Fruit fly (Drosophila melanogaster): ENCODE measurements around the gene CG45075.

CG45075 gene

dm6 chr2L:6084694-6085093, 6.5 kb upstream of the CG45075 start:
- TF ChIP-seq vri (GFP tag; optimal IDR thresholded peaks at IDR 0.05) (peak; percentile 6), svp (GFP tag) (peak; percentile 68), CG15336 (GFP tag; IDR thresholded peaks at IDR 0.05) (no peak), Met (GFP tag; optimal IDR thresholded peaks at IDR 0.05) (no peak)

- TF ChIP-seq CG7368 (GFP tag; optimal IDR thresholded peaks at IDR 0.05), result no peak
- TF ChIP-seq Lpt (GFP tag; optimal IDR thresholded peaks at IDR 0.05), result no peak
- TF ChIP-seq CG10631 (GFP tag; optimal IDR thresholded peaks at IDR 0.05), result no peak
- TF ChIP-seq vri (GFP tag; optimal IDR thresholded peaks at IDR 0.05), result peak; percentile 68
- TF ChIP-seq fd59A (GFP tag; optimal IDR thresholded peaks at IDR 0.05), result no peak
- peak; percentile 69 for TF ChIP-seq svp (GFP tag)
- TF ChIP-seq Sox15 (GFP tag; optimal IDR thresholded peaks at IDR 0.05), result no peak
- TF ChIP-seq fkh (GFP tag; optimal IDR thresholded peaks at IDR 0.05), result peak; percentile 50
- TF ChIP-seq CG8319 (GFP tag; optimal IDR thresholded peaks at IDR 0.05), result no peak
- TF ChIP-seq Hr39 (GFP tag; optimal IDR thresholded peaks at IDR 0.05), result no peak
- no peak for TF ChIP-seq Eip78C (GFP tag)
- TF ChIP-seq CG9139 (GFP tag; optimal IDR thresholded peaks at IDR 0.05), result no peak
- TF ChIP-seq CG6808 (GFP tag; optimal IDR thresholded peaks at IDR 0.05), result no peak
- no peak for TF ChIP-seq Smox (GFP tag; optimal IDR thresholded peaks at IDR 0.05)
- no peak for TF ChIP-seq achi (GFP tag; optimal IDR thresholded peaks at IDR 0.05)
- no peak for TF ChIP-seq ss (GFP tag; optimal IDR thresholded peaks at IDR 0.05)
- TF ChIP-seq Hr4 (GFP tag; optimal IDR thresholded peaks at IDR 0.05), result no peak
- no peak for TF ChIP-seq CG8632 (GFP tag; optimal IDR thresholded peaks at IDR 0.05)
- TF ChIP-seq fd85E (GFP tag; optimal IDR thresholded peaks at IDR 0.05), result no peak
- no peak for TF ChIP-seq Gug (GFP tag; IDR thresholded peaks at IDR 0.05)
Observed at dm6 chr2L:6085733-6086317, 5.4 kb upstream of the CG45075 start.

dm6 chr2L:6086771-6087170, 4.4 kb upstream of the CG45075 start:
- TF ChIP-seq Sox15 (GFP tag; optimal IDR thresholded peaks at IDR 0.05) (no peak), fd59A (GFP tag; optimal IDR thresholded peaks at IDR 0.05) (no peak), CG8319 (GFP tag; optimal IDR thresholded peaks at IDR 0.05) (no peak), topi (GFP tag; optimal IDR thresholded peaks at IDR 0.05) (no peak), CG1621 (tag; optimal IDR thresholded peaks at IDR 0.05) (no peak), Met (GFP tag; optimal IDR thresholded peaks at IDR 0.05) (peak; percentile 66), fd85E (GFP tag; optimal IDR thresholded peaks at IDR 0.05) (no peak), Sox14 (GFP tag; optimal IDR thresholded peaks at IDR 0.05) (no peak), CG31627 (GFP tag; optimal IDR thresholded peaks at IDR 0.05) (peak; percentile 26), CG34406 (GFP tag; optimal IDR thresholded peaks at IDR 0.05) (no peak), dac (GFP tag; optimal IDR thresholded peaks at IDR 0.05) (no peak), eg (GFP tag; IDR thresholded peaks at IDR 0.05) (no peak), CG7368 (GFP tag; optimal IDR thresholded peaks at IDR 0.05) (no peak), CG16779 (tag; optimal IDR thresholded peaks at IDR 0.05) (no peak), Blimp-1 (GFP tag; optimal IDR thresholded peaks at IDR 0.05) (peak; percentile 65), Hr39 (GFP tag; optimal IDR thresholded peaks at IDR 0.05) (peak; percentile 48), pdm3 (GFP tag; optimal IDR thresholded peaks at IDR 0.05) (no peak), Eip78C (GFP tag) (peak; percentile 35), fkh (GFP tag; optimal IDR thresholded peaks at IDR 0.05) (no peak), vri (GFP tag; optimal IDR thresholded peaks at IDR 0.05) (peak; percentile 42), Gug (GFP tag; IDR thresholded peaks at IDR 0.05) (no peak), CG11902 (GFP tag; optimal IDR thresholded peaks at IDR 0.05) (no peak), esn (GFP tag; optimal IDR thresholded peaks at IDR 0.05) (no peak), lz (GFP tag; optimal IDR thresholded peaks at IDR 0.05) (no peak), CG10631 (GFP tag; optimal IDR thresholded peaks at IDR 0.05) (no peak)

- TF ChIP-seq CG6808 (GFP tag; optimal IDR thresholded peaks at IDR 0.05) (no peak), fkh (GFP tag; optimal IDR thresholded peaks at IDR 0.05) (no peak), achi (GFP tag; optimal IDR thresholded peaks at IDR 0.05) (no peak), vri (GFP tag; optimal IDR thresholded peaks at IDR 0.05) (no peak), CG16779 (tag; optimal IDR thresholded peaks at IDR 0.05) (no peak), Smox (GFP tag; optimal IDR thresholded peaks at IDR 0.05) (no peak), Lpt (GFP tag; optimal IDR thresholded peaks at IDR 0.05) (no peak), CG7368 (GFP tag; optimal IDR thresholded peaks at IDR 0.05) (no peak), Sox102F (GFP tag; optimal IDR thresholded peaks at IDR 0.05) (no peak), eg (GFP tag; IDR thresholded peaks at IDR 0.05) (no peak), Sox14 (GFP tag; optimal IDR thresholded peaks at IDR 0.05) (no peak), CG32006 (GFP tag; optimal IDR thresholded peaks at IDR 0.05) (no peak), CG15336 (GFP tag; IDR thresholded peaks at IDR 0.05) (no peak), CG10631 (GFP tag; optimal IDR thresholded peaks at IDR 0.05) (no peak), topi (GFP tag; optimal IDR thresholded peaks at IDR 0.05) (no peak), lz (GFP tag; optimal IDR thresholded peaks at IDR 0.05) (no peak), esn (GFP tag; optimal IDR thresholded peaks at IDR 0.05) (no peak), CG34406 (GFP tag; optimal IDR thresholded peaks at IDR 0.05) (no peak)
Observed at dm6 chr2L:6087685-6088084, 3.5 kb upstream of the CG45075 start.

Measured in whole organism, prepupa.